Worm (Caenorhabditis elegans) whole organism, L2 larva: ENCODE data around the gene ncx-5.

ENCODE experiments used
- R02D3.7 ChIP-seq: fragments of 150-350 bp; optimal IDR thresholded peaks from 2 replicates; lab custom pipeline; 2014; ENCODE audit warnings: missing biosample characterization, missing genetic modification characterization
- ZK546.5 ChIP-seq: sonication (generic microtip); optimal IDR thresholded peaks from 2 replicates; lab custom pipeline; 2017; ENCODE audit warnings: missing biosample characterization, missing genetic modification characterization
- alr-1 ChIP-seq: fragments of 150-350 bp; optimal IDR thresholded peaks from 2 replicates; lab custom pipeline; 2014; ENCODE audit warnings: missing biosample characterization, missing genetic modification characterization
- aly-2 ChIP-seq: fragments of 150-350 bp; optimal IDR thresholded peaks from 2 replicates; lab custom pipeline; 2014; ENCODE audit warnings: missing biosample characterization, missing genetic modification characterization
- ceh-82 ChIP-seq: fragments of 150-350 bp; optimal IDR thresholded peaks from 2 replicates; lab custom pipeline; 2014; ENCODE audit warnings: missing biosample characterization, missing genetic modification characterization
- egl-27 ChIP-seq: sonication (generic microtip); optimal IDR thresholded peaks from 3 replicates; lab custom pipeline; 2017; ENCODE audit warnings: missing biosample characterization, missing genetic modification reagents, missing genetic modification characterization
- lin-11 ChIP-seq: fragments of 150-350 bp; sonication (generic microtip); optimal IDR thresholded peaks from 2 replicates; lab custom pipeline; 2014; ENCODE audit warnings: missing biosample characterization, missing genetic modification characterization, inconsistent platforms, mixed read lengths
- mdl-1 ChIP-seq, 2 experiments: fragments of 150-350 bp in 1 of 2; sonication (generic microtip) in 1 of 2; optimal IDR thresholded peaks; 2 replicates each; lab custom pipeline; 2017; ENCODE audit warnings: missing biosample characterization in 2 of 2, missing genetic modification characterization in 2 of 2
- nhr-11 ChIP-seq: fragments of 150-350 bp; optimal IDR thresholded peaks from 2 replicates; lab custom pipeline; 2014; ENCODE audit warnings: missing biosample characterization, missing genetic modification characterization
- nhr-12 ChIP-seq: fragments of 150-350 bp; optimal IDR thresholded peaks from 2 replicates; lab custom pipeline; 2014; ENCODE audit warnings: missing biosample characterization, missing genetic modification characterization
- nhr-23 ChIP-seq: fragments of 150-350 bp; optimal IDR thresholded peaks from 2 replicates; lab custom pipeline; 2014; ENCODE audit warnings: missing biosample characterization, missing genetic modification reagents, missing genetic modification characterization
- nhr-237 ChIP-seq: fragments of 150-350 bp; optimal IDR thresholded peaks from 2 replicates; lab custom pipeline; 2014; ENCODE audit warnings: missing biosample characterization, missing genetic modification characterization
- zag-1 ChIP-seq: fragments of 150-350 bp; optimal IDR thresholded peaks from 2 replicates; lab custom pipeline; 2014; ENCODE audit warnings: missing biosample characterization, missing genetic modification characterization

DNA sequence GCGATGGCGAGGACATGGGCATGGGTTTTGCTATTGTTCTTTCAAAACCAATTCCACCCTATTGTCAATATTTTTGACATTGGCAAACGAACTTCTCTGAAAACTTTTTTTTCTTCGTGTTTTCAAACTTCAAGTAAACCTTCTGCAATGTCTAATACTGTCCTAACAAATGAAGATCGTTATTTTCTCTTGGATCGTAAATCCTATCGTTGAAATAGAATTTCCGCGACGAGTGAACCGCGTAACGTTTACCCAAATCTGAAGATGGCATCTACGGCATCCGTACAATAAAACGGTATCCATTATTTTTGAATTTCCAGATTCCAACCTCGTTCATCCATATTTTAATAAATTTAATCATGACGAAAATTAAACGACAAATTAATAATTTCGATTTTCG, 15.7 kb upstream of the ncx-5 start, which contains the start of gene C35A5.5:
- TF ChIP-seq nhr-12 (tag; lab: Kevin White, UChicago) = no peak
- no peak for TF ChIP-seq lin-11 (tag; lab: Kevin White, UChicago)
- TF ChIP-seq nhr-23 (tag; lab: Kevin White, UChicago) = no peak
- TF ChIP-seq egl-27 = no peak
- no peak for TF ChIP-seq nhr-237 (tag; lab: Kevin White, UChicago)
- TF ChIP-seq mdl-1 (tag; optimal IDR thresholded peaks at IDR 0.05; lab: Kevin White, UChicago) = no peak
- TF ChIP-seq ceh-82 (tag; lab: Kevin White, UChicago) = no peak
- TF ChIP-seq alr-1 (tag; lab: Kevin White, UChicago) = no peak
- no peak for TF ChIP-seq ZK546.5 (tag; lab: Kevin White, UChicago)
- no peak for TF ChIP-seq nhr-11 (tag; lab: Kevin White, UChicago)
- TF ChIP-seq aly-2 = no peak
- no peak for TF ChIP-seq R02D3.7 (tag; lab: Kevin White, UChicago)
- TF ChIP-seq zag-1 (tag; lab: Kevin White, UChicago) = no peak
